Fruit fly (Drosophila melanogaster) whole organism, adult: ENCODE measurements around the gene CG8159.
A peak's percentile ranks its signal among the peaks of the same experiment; 100 is the strongest.

Experiments
- CG1620 ChIP-seq: fragments of 200-800 bp; sonication (Bioruptor generic); optimal IDR thresholded peaks from 2 replicates; lab custom pipeline; 2016; ENCODE audit warnings: missing biosample characterization, missing genetic modification characterization
- CG7045 ChIP-seq: fragments of 200-800 bp; sonication (Bioruptor generic); optimal IDR thresholded peaks from 2 replicates; lab custom pipeline; 2017; ENCODE audit warnings: missing biosample characterization, mild to moderate bottlenecking, missing genetic modification characterization
- Crg-1 ChIP-seq: fragments of 200-800 bp; sonication (Bioruptor generic); optimal IDR thresholded peaks from 2 replicates; lab custom pipeline; 2016; ENCODE audit warnings: missing biosample characterization, missing genetic modification characterization
- Mnt ChIP-seq: fragments of 200-800 bp; sonication (Bioruptor generic); optimal IDR thresholded peaks from 2 replicates; lab custom pipeline; 2016; ENCODE audit warnings: missing biosample characterization, mild to moderate bottlenecking, missing genetic modification characterization
- bab1 ChIP-seq: fragments of 200-800 bp; sonication (Bioruptor generic); optimal IDR thresholded peaks from 3 replicates; lab custom pipeline; 2019; ENCODE audit warnings: missing biosample characterization, mild to moderate bottlenecking, missing genetic modification characterization, moderate library complexity
- cnc ChIP-seq, 2 experiments: fragments of >200 bp; optimal IDR thresholded peaks; 2 replicates each; lab custom pipeline; 2017
- kay ChIP-seq: fragments of 200-800 bp; sonication (Bioruptor generic); peaks from one replicate; lab custom pipeline; 2016; ENCODE audit warnings: missing biosample characterization, missing genetic modification characterization, borderline replicate concordance
- ovo ChIP-seq: fragments of 200-800 bp; sonication (Bioruptor generic); optimal IDR thresholded peaks from 2 replicates; lab custom pipeline; 2016; ENCODE audit warnings: missing biosample characterization, missing genetic modification characterization
- pad ChIP-seq: fragments of 200-800 bp; sonication (Bioruptor generic); optimal IDR thresholded peaks from 3 replicates; lab custom pipeline; 2017; ENCODE audit warnings: missing biosample characterization, missing genetic modification characterization, mild to moderate bottlenecking, moderate library complexity, missing genetic modification reagents
- tj ChIP-seq: fragments of 200-800 bp; sonication (Bioruptor generic); optimal IDR thresholded peaks from 3 replicates; lab custom pipeline; 2017; ENCODE audit warnings: missing biosample characterization, mild to moderate bottlenecking, missing genetic modification characterization, moderate library complexity

- no peak for TF ChIP-seq bab1 (GFP tag; lab: Kevin White, UChicago)
- no peak for TF ChIP-seq ovo (GFP tag; lab: Kevin White, UChicago)
- TF ChIP-seq Mnt (GFP tag; lab: Kevin White, UChicago), result peak; percentile 19
- TF ChIP-seq tj (GFP tag; lab: Kevin White, UChicago), result no peak
- TF ChIP-seq CG1620 (GFP tag; lab: Kevin White, UChicago), result no peak
- TF ChIP-seq pad (GFP tag; lab: Kevin White, UChicago), result no peak
- no peak for TF ChIP-seq kay (GFP tag; lab: Kevin White, UChicago)
- no peak for TF ChIP-seq cnc (optimal IDR thresholded peaks at IDR 0.05; lab: Kevin White, UChicago)
- no peak for TF ChIP-seq Crg-1
- no peak for TF ChIP-seq CG7045 (GFP tag; lab: Kevin White, UChicago)
Measured at dm6 chr3R:8726632-8727031, at the start of gene CG8159.
